Fruit fly (Drosophila melanogaster) whole organism, embryonic: ENCODE data around the gene CG14125.

ENCODE experiments used
- CG10979 ChIP-seq: fragments of 200-800 bp; sonication (Bioruptor generic); optimal IDR thresholded peaks from 2 replicates; lab custom pipeline; 2018; ENCODE audit warnings: missing biosample characterization, mild to moderate bottlenecking, missing genetic modification characterization, moderate library complexity
- CG1792 ChIP-seq: fragments of 200-800 bp; sonication (Bioruptor generic); optimal IDR thresholded peaks from 2 replicates; lab custom pipeline; 2016; ENCODE audit warnings: missing biosample characterization, missing genetic modification characterization
- CG2129 ChIP-seq: fragments of 200-800 bp; sonication (Bioruptor generic); IDR thresholded peaks from 2 replicates; pipeline ENCODE4 v1.3.6; 2022; ENCODE audit warnings: missing biosample characterization, missing genetic modification characterization; ENCODE audit not compliant: partially characterized antibody
- Hand ChIP-seq: fragments of 200-800 bp; sonication (Bioruptor generic); optimal IDR thresholded peaks from 2 replicates; lab custom pipeline; 2017; ENCODE audit warnings: mild to moderate bottlenecking, missing biosample characterization, missing genetic modification reagents, missing genetic modification characterization
- NK7.1 ChIP-seq: fragments of 200-800 bp; sonication (Bioruptor generic); optimal IDR thresholded peaks from 3 replicates; lab custom pipeline; 2016; ENCODE audit warnings: missing biosample characterization, missing genetic modification characterization
- aop ChIP-seq: fragments of 200-800 bp; sonication (Bioruptor generic); IDR thresholded peaks from 2 replicates; pipeline ENCODE4 v1.3.6; 2022; ENCODE audit warnings: missing biosample characterization, missing genetic modification characterization
- dmrt99B ChIP-seq: fragments of 200-800 bp; sonication (Bioruptor generic); optimal IDR thresholded peaks from 2 replicates; lab custom pipeline; 2018; ENCODE audit warnings: missing biosample characterization, mild to moderate bottlenecking, missing genetic modification characterization, moderate library complexity
- maf-S ChIP-seq: fragments of 200-800 bp; sonication (Bioruptor generic); optimal IDR thresholded peaks from 2 replicates; lab custom pipeline; 2016; ENCODE audit warnings: missing biosample characterization, missing genetic modification characterization

dm6 chr3L:11925382-11925781, 49.3 kb upstream of the CG14125 start:
- TF ChIP-seq maf-S (GFP tag; lab: Kevin White, UChicago) (no peak), Hand (GFP tag; lab: Kevin White, UChicago) (no peak), CG1792 (GFP tag; lab: Kevin White, UChicago) (no peak), CG10979 (tag; lab: Kevin White, UChicago) (no peak), dmrt99B (no peak), NK7.1 (GFP tag; lab: Kevin White, UChicago) (no peak), aop (GFP tag; lab: Robert Waterston, UW) (no peak), CG2129 (GFP tag; lab: Robert Waterston, UW) (no peak)
